Worm (Caenorhabditis elegans): ENCODE results near the gene C25A8.2.

DNA sequence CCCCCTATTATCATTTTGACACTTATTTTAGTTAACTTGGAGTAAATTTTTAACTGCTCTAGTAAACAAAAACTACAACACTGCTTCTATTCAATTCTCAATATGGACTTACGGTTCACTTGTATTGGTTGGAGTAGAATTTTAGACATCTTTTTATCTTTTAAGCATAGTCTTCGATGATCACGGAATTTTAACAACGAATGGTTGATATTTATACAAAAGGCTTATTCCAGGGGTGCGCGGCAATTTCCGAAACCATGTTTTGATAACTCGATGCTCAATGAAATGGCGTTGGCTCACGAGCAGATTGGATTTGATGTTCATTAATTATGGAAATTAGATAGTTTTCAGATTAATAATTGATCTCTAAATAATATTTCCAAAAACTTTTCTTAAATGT, 33.8 kb downstream of the C25A8.2 start:
- no peak for TF ChIP-seq sma-9 (GFP tag; optimal IDR thresholded peaks at IDR 0.05)
- no peak for TF ChIP-seq sma-9 (tag; optimal IDR thresholded peaks at IDR 0.05)
- TF ChIP-seq nhr-12 (tag; optimal IDR thresholded peaks at IDR 0.05): no peak
- no peak for TF ChIP-seq blmp-1 (tag; optimal IDR thresholded peaks at IDR 0.05; ENCODE audit: insufficient read depth)
- TF ChIP-seq mab-5 (tag; optimal IDR thresholded peaks at IDR 0.05): no peak
- TF ChIP-seq nhr-237 (tag; optimal IDR thresholded peaks at IDR 0.05): no peak
- TF ChIP-seq snpc-4 (tag; optimal IDR thresholded peaks at IDR 0.05): no peak
- TF ChIP-seq aly-2 (tag; optimal IDR thresholded peaks at IDR 0.05): no peak
- TF ChIP-seq lin-11 (tag; optimal IDR thresholded peaks at IDR 0.05): no peak
- TF ChIP-seq unc-39 (tag; optimal IDR thresholded peaks at IDR 0.05): no peak
- TF ChIP-seq ama-1 (optimal IDR thresholded peaks at IDR 0.05): no peak
- no peak for TF ChIP-seq lin-39 (tag; optimal IDR thresholded peaks at IDR 0.05)

Measured in whole organism, L2 larva.